Fruit fly (Drosophila melanogaster): ENCODE results near the gene mei-217.

Gene mei-217

DNA sequence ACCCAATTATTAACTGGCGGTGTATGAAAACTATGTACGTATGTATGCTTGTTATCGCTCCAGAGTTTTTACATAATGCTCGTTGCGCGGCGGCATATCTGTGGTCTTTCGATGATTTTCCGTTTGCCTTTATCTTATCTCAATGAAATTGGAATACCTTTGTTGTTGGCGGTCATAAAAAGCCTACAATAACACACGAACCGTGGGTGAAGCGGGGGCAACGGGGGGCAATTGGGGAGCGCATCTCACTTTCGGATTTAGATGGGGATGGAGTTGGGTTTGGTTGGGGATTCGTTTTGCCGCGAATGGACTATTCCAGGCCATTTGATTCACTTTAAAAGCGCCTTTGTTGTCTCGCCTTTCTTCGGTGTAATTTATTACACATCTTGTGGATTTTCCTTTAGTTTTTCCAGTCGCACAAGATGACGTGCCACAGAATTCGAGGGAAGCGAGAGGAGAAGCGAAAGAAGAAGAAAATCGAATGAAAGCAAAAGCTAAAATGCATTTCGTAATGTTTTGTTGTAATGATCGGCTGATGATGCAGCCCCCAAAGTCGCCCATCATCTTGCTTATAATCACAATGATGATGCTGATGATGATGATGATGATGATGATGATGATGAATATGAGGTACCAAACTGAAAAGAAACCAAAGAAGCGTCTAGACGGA lies 20.2 kb downstream of the mei-217 start:
- TF ChIP-seq Tbp (GFP tag; optimal IDR thresholded peaks at IDR 0.05): no peak
- no peak for TF ChIP-seq CG2712 (tag; optimal IDR thresholded peaks at IDR 0.05)
- TF ChIP-seq pros (GFP tag; optimal IDR thresholded peaks at IDR 0.05): peak; percentile 64
- no peak for TF ChIP-seq klu (GFP tag; IDR thresholded peaks at IDR 0.05)
- peak; percentile 6 for TF ChIP-seq CG33557 (GFP tag; optimal IDR thresholded peaks at IDR 0.05)
- no peak for TF ChIP-seq MBD-R2 (GFP tag; IDR thresholded peaks at IDR 0.05)
- no peak for TF ChIP-seq CG17186 (GFP tag; optimal IDR thresholded peaks at IDR 0.05)
- peak; percentile 31 for TF ChIP-seq sens (GFP tag)
- no peak for TF ChIP-seq CG17568 (GFP tag; optimal IDR thresholded peaks at IDR 0.05)
- TF ChIP-seq Jarid2 (GFP tag; optimal IDR thresholded peaks at IDR 0.05): no peak
- peak; percentile 49 for TF ChIP-seq sug (tag; optimal IDR thresholded peaks at IDR 0.05)
- TF ChIP-seq Xrp1 (GFP tag; IDR thresholded peaks at IDR 0.05): no peak
- TF ChIP-seq mirr (GFP tag; optimal IDR thresholded peaks at IDR 0.05): peak; percentile 29
- no peak for TF ChIP-seq H2.0 (GFP tag; IDR thresholded peaks at IDR 0.05)
- TF ChIP-seq ro (GFP tag; IDR thresholded peaks at IDR 0.05): no peak
- no peak for TF ChIP-seq slp2 (GFP tag; optimal IDR thresholded peaks at IDR 0.05)
- TF ChIP-seq HLHmδ (GFP tag; optimal IDR thresholded peaks at IDR 0.05): no peak
- 0 out of 3 replicates have a peak, but pooled peaks have one; percentile 22 for TF ChIP-seq Aef1 (GFP tag; IDR thresholded peaks at IDR 0.05)
- TF ChIP-seq cg (GFP tag; optimal IDR thresholded peaks at IDR 0.05): peak; percentile 0
- no peak for TF ChIP-seq bowl (GFP tag; IDR thresholded peaks at IDR 0.05)
- TF ChIP-seq tap (tag; optimal IDR thresholded peaks at IDR 0.05): no peak
- TF ChIP-seq CG2202 (tag; optimal IDR thresholded peaks at IDR 0.05): no peak
- peak; percentile 94 for TF ChIP-seq Blimp-1 (GFP tag; optimal IDR thresholded peaks at IDR 0.05)
- no peak for TF ChIP-seq Atf-2 (GFP tag; optimal IDR thresholded peaks at IDR 0.05)
- TF ChIP-seq crol (GFP tag; IDR thresholded peaks at IDR 0.05): peak; percentile 88
- TF ChIP-seq grn (GFP tag; optimal IDR thresholded peaks at IDR 0.05): no peak
- no peak for TF ChIP-seq gsb-n (tag; optimal IDR thresholded peaks at IDR 0.05)
- TF ChIP-seq ind (GFP tag; optimal IDR thresholded peaks at IDR 0.05): no peak
- peak; percentile 29 for TF ChIP-seq CG12769 (tag; optimal IDR thresholded peaks at IDR 0.05)
- no peak for TF ChIP-seq CG14441 (GFP tag; IDR thresholded peaks at IDR 0.05)
- peak; percentile 48 for TF ChIP-seq sd (tag; optimal IDR thresholded peaks at IDR 0.05)
- TF ChIP-seq CG4820 (GFP tag; optimal IDR thresholded peaks at IDR 0.05): no peak
- TF ChIP-seq CG18599 (GFP tag; optimal IDR thresholded peaks at IDR 0.05): no peak
- TF ChIP-seq Sox102F (GFP tag; optimal IDR thresholded peaks at IDR 0.05): peak; percentile 13
- peak; percentile 46; the same call in 1 of the 2 replicates for TF ChIP-seq CG4360 (GFP tag; IDR thresholded peaks at IDR 0.05)
- TF ChIP-seq ham (GFP tag; IDR thresholded peaks at IDR 0.05): no peak
- TF ChIP-seq wor (GFP tag; IDR thresholded peaks at IDR 0.05): no peak
- no peak for TF ChIP-seq ftz-f1 (GFP tag; optimal IDR thresholded peaks at IDR 0.05)
- no peak for TF ChIP-seq z (GFP tag; IDR thresholded peaks at IDR 0.05)
- no peak for TF ChIP-seq sob (GFP tag; IDR thresholded peaks at IDR 0.05)
- no peak for TF ChIP-seq Abd-B (GFP tag; optimal IDR thresholded peaks at IDR 0.05)
- peak; percentile 37 for TF ChIP-seq lab (GFP tag; optimal IDR thresholded peaks at IDR 0.05)
- TF ChIP-seq GATAe (GFP tag; conservative IDR thresholded peaks at IDR 0.05): peak; percentile 69
- TF ChIP-seq chinmo (GFP tag; IDR thresholded peaks at IDR 0.05; ENCODE audit: partially characterized antibody): 0 out of 4 replicates have a peak, but pooled peaks have one; percentile 43
- peak; percentile 58 for TF ChIP-seq exex (tag; optimal IDR thresholded peaks at IDR 0.05)
- no peak for TF ChIP-seq BEAF-32 (GFP tag; optimal IDR thresholded peaks at IDR 0.05)
- no peak for TF ChIP-seq p53 (GFP tag; optimal IDR thresholded peaks at IDR 0.05)
- peak; percentile 38; the same call in 1 of the 3 replicates for TF ChIP-seq CG2199 (GFP tag; IDR thresholded peaks at IDR 0.05)
- TF ChIP-seq nerfin-1 (tag; optimal IDR thresholded peaks at IDR 0.05): no peak
- TF ChIP-seq Xbp1 (GFP tag; optimal IDR thresholded peaks at IDR 0.05): no peak
